Fruit fly (Drosophila melanogaster) whole organism, adult: Measurements from ENCODE around the gene H15.

Source experiments
- CG11617 ChIP-seq: fragments of 200-800 bp; sonication (Bioruptor generic); optimal IDR thresholded peaks from 2 replicates; lab custom pipeline; 2017; ENCODE audit warnings: mild to moderate bottlenecking, missing biosample characterization, missing genetic modification reagents, missing genetic modification characterization
- CG12768 ChIP-seq: fragments of 200-800 bp; sonication (Bioruptor generic); optimal IDR thresholded peaks from 2 replicates; lab custom pipeline; 2017; ENCODE audit warnings: missing biosample characterization, missing genetic modification characterization, mild to moderate bottlenecking, moderate library complexity, missing genetic modification reagents
- CG14711 ChIP-seq: fragments of 200-800 bp; sonication (Bioruptor generic); optimal IDR thresholded peaks from 2 replicates; lab custom pipeline; 2018; ENCODE audit warnings: missing biosample characterization, mild to moderate bottlenecking, missing genetic modification characterization, moderate library complexity
- CG1620 ChIP-seq: fragments of 200-800 bp; sonication (Bioruptor generic); optimal IDR thresholded peaks from 2 replicates; lab custom pipeline; 2016; ENCODE audit warnings: missing biosample characterization, missing genetic modification characterization
- CG33017 ChIP-seq: fragments of 200-800 bp; sonication (Bioruptor generic); optimal IDR thresholded peaks from 2 replicates; lab custom pipeline; 2018; ENCODE audit warnings: missing biosample characterization, mild to moderate bottlenecking, missing genetic modification characterization, moderate library complexity
- CG5204 ChIP-seq: fragments of 200-800 bp; sonication (Bioruptor generic); optimal IDR thresholded peaks from 2 replicates; lab custom pipeline; 2016; ENCODE audit warnings: missing biosample characterization, missing genetic modification characterization
- CG7045 ChIP-seq: fragments of 200-800 bp; sonication (Bioruptor generic); optimal IDR thresholded peaks from 2 replicates; lab custom pipeline; 2017; ENCODE audit warnings: missing biosample characterization, mild to moderate bottlenecking, missing genetic modification characterization
- CG7101 ChIP-seq: fragments of 200-800 bp; sonication (Bioruptor generic); optimal IDR thresholded peaks from 2 replicates; lab custom pipeline; 2018; ENCODE audit warnings: missing biosample characterization, mild to moderate bottlenecking, missing genetic modification characterization, moderate library complexity
- Clk ChIP-seq: fragments of 200-800 bp; sonication (Bioruptor generic); optimal IDR thresholded peaks from 2 replicates; lab custom pipeline; 2017; ENCODE audit warnings: missing biosample characterization, missing genetic modification characterization
- Crg-1 ChIP-seq: fragments of 200-800 bp; sonication (Bioruptor generic); optimal IDR thresholded peaks from 2 replicates; lab custom pipeline; 2016; ENCODE audit warnings: missing biosample characterization, missing genetic modification characterization
- Hr96 ChIP-seq: fragments of 200-800 bp; sonication (Bioruptor generic); optimal IDR thresholded peaks from 2 replicates; lab custom pipeline; 2016; ENCODE audit warnings: missing biosample characterization, missing genetic modification characterization
- Mnt ChIP-seq: fragments of 200-800 bp; sonication (Bioruptor generic); optimal IDR thresholded peaks from 2 replicates; lab custom pipeline; 2016; ENCODE audit warnings: missing biosample characterization, mild to moderate bottlenecking, missing genetic modification characterization
- bab1 ChIP-seq: fragments of 200-800 bp; sonication (Bioruptor generic); optimal IDR thresholded peaks from 3 replicates; lab custom pipeline; 2019; ENCODE audit warnings: missing biosample characterization, mild to moderate bottlenecking, missing genetic modification characterization, moderate library complexity
- cic ChIP-seq: fragments of 200-800 bp; sonication (Bioruptor generic); optimal IDR thresholded peaks from 2 replicates; lab custom pipeline; 2017; ENCODE audit warnings: missing biosample characterization, mild to moderate bottlenecking, missing genetic modification characterization, moderate library complexity
- cnc ChIP-seq, 2 experiments: fragments of >200 bp; optimal IDR thresholded peaks; 2 replicates each; lab custom pipeline; 2017
- kay ChIP-seq: fragments of 200-800 bp; sonication (Bioruptor generic); peaks from one replicate; lab custom pipeline; 2016; ENCODE audit warnings: missing biosample characterization, missing genetic modification characterization, borderline replicate concordance
- ovo ChIP-seq: fragments of 200-800 bp; sonication (Bioruptor generic); optimal IDR thresholded peaks from 2 replicates; lab custom pipeline; 2016; ENCODE audit warnings: missing biosample characterization, missing genetic modification characterization
- pad ChIP-seq: fragments of 200-800 bp; sonication (Bioruptor generic); optimal IDR thresholded peaks from 3 replicates; lab custom pipeline; 2017; ENCODE audit warnings: missing biosample characterization, missing genetic modification characterization, mild to moderate bottlenecking, moderate library complexity, missing genetic modification reagents
- tj ChIP-seq: fragments of 200-800 bp; sonication (Bioruptor generic); optimal IDR thresholded peaks from 3 replicates; lab custom pipeline; 2017; ENCODE audit warnings: missing biosample characterization, mild to moderate bottlenecking, missing genetic modification characterization, moderate library complexity
- toe ChIP-seq: fragments of 200-800 bp; sonication (Bioruptor generic); optimal IDR thresholded peaks from 2 replicates; lab custom pipeline; 2016; ENCODE audit warnings: missing biosample characterization, missing genetic modification characterization

H15 gene

dm6 chr2L:5393339-5393738 is 10.7 kb upstream of the H15 start:
- TF ChIP-seq CG12768 (GFP tag; lab: Kevin White, UChicago): no peak
- no peak for TF ChIP-seq toe (GFP tag; lab: Kevin White, UChicago)
- no peak for TF ChIP-seq cic
- TF ChIP-seq Crg-1 (GFP tag; lab: Kevin White, UChicago): no peak

- no peak for TF ChIP-seq CG7045
- no peak for TF ChIP-seq CG14711 (tag; lab: Kevin White, UChicago)
Measured at dm6 chr2L:5398375-5398774, 5.7 kb upstream of the H15 start.

- TF ChIP-seq cic: no peak
- TF ChIP-seq CG7045: no peak
- no peak for TF ChIP-seq pad (GFP tag; lab: Kevin White, UChicago)
- TF ChIP-seq CG7101 (tag; lab: Kevin White, UChicago): no peak
- TF ChIP-seq tj: no peak
- TF ChIP-seq CG33017 (tag; lab: Kevin White, UChicago): no peak
- no peak for TF ChIP-seq ovo (GFP tag; lab: Kevin White, UChicago)
- no peak for TF ChIP-seq kay (GFP tag; lab: Kevin White, UChicago)
- TF ChIP-seq CG12768 (GFP tag; lab: Kevin White, UChicago): no peak
- TF ChIP-seq Crg-1 (GFP tag; lab: Kevin White, UChicago): no peak
- TF ChIP-seq bab1 (GFP tag; lab: Kevin White, UChicago): no peak
- no peak for TF ChIP-seq Hr96 (GFP tag; lab: Kevin White, UChicago)
- TF ChIP-seq CG1620 (GFP tag; lab: Kevin White, UChicago): no peak
Measured at dm6 chr2L:5401011-5401410, 3.1 kb upstream of the H15 start.

dm6 chr2L:5406958-5407357 is 2.9 kb downstream of the H15 start:
- TF ChIP-seq cic (no peak), toe (GFP tag; lab: Kevin White, UChicago) (no peak), Hr96 (GFP tag; lab: Kevin White, UChicago) (no peak), CG5204 (GFP tag; lab: Kevin White, UChicago) (no peak), CG7045 (no peak), CG1620 (GFP tag; lab: Kevin White, UChicago) (no peak), kay (GFP tag; lab: Kevin White, UChicago) (no peak), CG12768 (GFP tag; lab: Kevin White, UChicago) (no peak), cnc (optimal IDR thresholded peaks at IDR 0.05; lab: Kevin White, UChicago) (no peak), bab1 (GFP tag; lab: Kevin White, UChicago) (no peak), Crg-1 (GFP tag; lab: Kevin White, UChicago) (no peak), Clk (no peak)

- no peak for TF ChIP-seq tj
- TF ChIP-seq cnc (optimal IDR thresholded peaks at IDR 0.05; lab: Kevin White, UChicago): no peak
- TF ChIP-seq CG1620 (GFP tag; lab: Kevin White, UChicago): no peak
- no peak for TF ChIP-seq CG33017 (tag; lab: Kevin White, UChicago)
- TF ChIP-seq bab1 (GFP tag; lab: Kevin White, UChicago): no peak
- TF ChIP-seq CG5204 (GFP tag; lab: Kevin White, UChicago): no peak
- TF ChIP-seq kay (GFP tag; lab: Kevin White, UChicago): no peak
- no peak for TF ChIP-seq pad (GFP tag; lab: Kevin White, UChicago)
Measured at dm6 chr2L:5410323-5410722, 6.2 kb downstream of the H15 start.

dm6 chr2L:5412550-5412949 is 8.5 kb downstream of the H15 start:
- TF ChIP-seq Mnt (no peak), kay (GFP tag; lab: Kevin White, UChicago) (no peak)

- TF ChIP-seq CG1620 (GFP tag; lab: Kevin White, UChicago): no peak
- no peak for TF ChIP-seq CG14711 (tag; lab: Kevin White, UChicago)
- TF ChIP-seq Mnt: no peak
- TF ChIP-seq CG7045: no peak
- no peak for TF ChIP-seq tj
Measured at dm6 chr2L:5414635-5415191, 10.6 kb downstream of the H15 start.

- TF ChIP-seq tj: no peak
- TF ChIP-seq pad (GFP tag; lab: Kevin White, UChicago): no peak
- no peak for TF ChIP-seq CG1620 (GFP tag; lab: Kevin White, UChicago)
- no peak for TF ChIP-seq CG11617
- no peak for TF ChIP-seq CG5204 (GFP tag; lab: Kevin White, UChicago)
- no peak for TF ChIP-seq CG7101 (tag; lab: Kevin White, UChicago)
- TF ChIP-seq Clk: no peak
- TF ChIP-seq CG7045: no peak
- TF ChIP-seq ovo (GFP tag; lab: Kevin White, UChicago): no peak
- TF ChIP-seq Mnt: no peak
- no peak for TF ChIP-seq toe (GFP tag; lab: Kevin White, UChicago)
- TF ChIP-seq Crg-1 (GFP tag; lab: Kevin White, UChicago): no peak
- TF ChIP-seq kay (GFP tag; lab: Kevin White, UChicago): no peak
- no peak for TF ChIP-seq CG14711 (tag; lab: Kevin White, UChicago)
- no peak for TF ChIP-seq Hr96 (GFP tag; lab: Kevin White, UChicago)
- TF ChIP-seq bab1 (GFP tag; lab: Kevin White, UChicago): no peak
- TF ChIP-seq cnc (optimal IDR thresholded peaks at IDR 0.05; lab: Kevin White, UChicago): no peak
Measured at dm6 chr2L:5415382-5415781, 11.3 kb downstream of the H15 start.
